Worm (Caenorhabditis elegans) whole organism, dauer: ENCODE data around the gene F13H10.5.
"Not testable (repeated sequence)": the region's sequence is repeated elsewhere in the genome, so short reads cannot be mapped to it uniquely, and the experiment has no call there.

Experiments
- unc-62 ChIP-seq: sonication (generic microtip); optimal IDR thresholded peaks from 2 replicates; lab custom pipeline; 2017; ENCODE audit warnings: missing biosample characterization, missing genetic modification reagents, missing genetic modification characterization

The F13H10.5 gene

ce11 chrIV:10981761-10982160, 9.0 kb upstream of the F13H10.5 start, which contains the start of gene Y43E12A.2:
Y43E12A.2 (plus strand) TSS chrIV:10982061.
- no peak for TF ChIP-seq unc-62

ce11 chrIV:10985568-10986035, 5.2 kb upstream of the F13H10.5 start, which contains the start of gene cyb-2.1:
cyb-2.1 (plus strand) TSS chrIV:10985985.
- TF ChIP-seq unc-62, result no peak

ce11 chrIV:10987342-10987945, 3.4 kb upstream of the F13H10.5 start, which contains the start of gene Y43E12A.3:
Y43E12A.3 (plus strand) TSS chrIV:10987895.
- TF ChIP-seq unc-62, result not testable (repeated sequence)

ce11 chrIV:11001614-11002013, 10.8 kb downstream of the F13H10.5 start, which contains the start of gene F13H10.9:
F13H10.9 (plus strand) TSS chrIV:11001914.
- TF ChIP-seq unc-62, result no peak

ce11 chrIV:11004273-11004672, 13.5 kb downstream of the F13H10.5 start, which contains the start of gene F13H10.1:
F13H10.1 (plus strand) TSS chrIV:11004573.
- TF ChIP-seq unc-62, result no peak

ce11 chrIV:11006383-11006782, 15.6 kb downstream of the F13H10.5 start:
- TF ChIP-seq unc-62, result no peak

- TF ChIP-seq unc-62, result no peak
Observed at ce11 chrIV:11006868-11007267, 16.1 kb downstream of the F13H10.5 start.

ce11 chrIV:11008255-11008654, 17.5 kb downstream of the F13H10.5 start:
- TF ChIP-seq unc-62, result no peak

- TF ChIP-seq unc-62, result no peak
Observed at ce11 chrIV:11008996-11009395, 18.2 kb downstream of the F13H10.5 start, which contains the start of gene F13H10.6. F13H10.6 (plus strand) TSS chrIV:11009296.

ce11 chrIV:11009928-11010327, 19.1 kb downstream of the F13H10.5 start:
- no peak for TF ChIP-seq unc-62

- no peak for TF ChIP-seq unc-62
Observed at ce11 chrIV:11011920-11012319, 21.1 kb downstream of the F13H10.5 start, which contains the start of gene ndx-9. ndx-9 (minus strand) TSS chrIV:11012020.

ce11 chrIV:11015881-11016280, 25.1 kb downstream of the F13H10.5 start, which contains the start of gene F13H10.3:
F13H10.3 (minus strand) TSS chrIV:11015953.
- no peak for TF ChIP-seq unc-62

ce11 chrIV:11019962-11020550, 29.3 kb downstream of the F13H10.5 start, which contains the start of gene F13H10.8:
F13H10.8 (plus strand) TSS chrIV:11020517.
- no peak for TF ChIP-seq unc-62

ce11 chrIV:11021512-11022268, 30.9 kb downstream of the F13H10.5 start, which contains the start of gene mogs-1:
mogs-1 (minus strand) TSS chrIV:11021928.
- no peak for TF ChIP-seq unc-62

ce11 chrIV:11022303-11022702, 31.5 kb downstream of the F13H10.5 start, which contains the start of gene alh-3:
alh-3 (plus strand) TSS chrIV:11022603.
- no peak for TF ChIP-seq unc-62

- TF ChIP-seq unc-62, result no peak
Observed at ce11 chrIV:11025941-11026340, 35.1 kb downstream of the F13H10.5 start.

ce11 chrIV:11026648-11027047, 35.8 kb downstream of the F13H10.5 start:
- TF ChIP-seq unc-62, result no peak
